Fruit fly (Drosophila melanogaster): ENCODE results near the gene CG11498.
A peak's percentile ranks its signal among the peaks of the same experiment; 100 is the strongest.

CG11498 gene

dm6 chr3R:30134063-30135047, 25.9 kb downstream of the CG11498 start, which contains the start of gene Tpi (continued):
- TF ChIP-seq CG11723 (GFP tag; optimal IDR thresholded peaks at IDR 0.05) (no peak), Tbp (GFP tag; optimal IDR thresholded peaks at IDR 0.05) (no peak), CG1792 (GFP tag; optimal IDR thresholded peaks at IDR 0.05) (no peak), eve (GFP tag; optimal IDR thresholded peaks at IDR 0.05) (no peak), CG13287 (GFP tag; IDR thresholded peaks at IDR 0.05; ENCODE audit: partially characterized antibody) (peak; percentile 22; the same call in 1 of the 2 replicates), Ada2b (GFP tag; IDR thresholded peaks at IDR 0.05) (no peak; the same call in 1 of the 2 replicates), mirr (GFP tag; optimal IDR thresholded peaks at IDR 0.05) (no peak), mam (GFP tag; optimal IDR thresholded peaks at IDR 0.05) (no peak), dpn (GFP tag; optimal IDR thresholded peaks at IDR 0.05) (peak in 1 of 2 experiments; percentile 9), Gsc (GFP tag; IDR thresholded peaks at IDR 0.05) (no peak), hkb (optimal IDR thresholded peaks at IDR 0.05) (peak; percentile 97), hkb (GFP tag; IDR thresholded peaks at IDR 0.05) (no peak), Hand (GFP tag; optimal IDR thresholded peaks at IDR 0.05) (peak; percentile 18), aop (GFP tag; IDR thresholded peaks at IDR 0.05) (no peak), CG11696 (GFP tag; IDR thresholded peaks at IDR 0.05) (no peak), ac (GFP tag; optimal IDR thresholded peaks at IDR 0.05) (no peak), Fer1 (GFP tag; optimal IDR thresholded peaks at IDR 0.05) (peak; percentile 22), ci (GFP tag; IDR thresholded peaks at IDR 0.05) (peak; percentile 72; the same call in 2 of the 3 replicates), row (GFP tag; IDR thresholded peaks at IDR 0.05) (peak; percentile 51; the same call in 2 of the 3 replicates), Hmx (GFP tag; optimal IDR thresholded peaks at IDR 0.05) (no peak), CTCF (GFP tag; optimal IDR thresholded peaks at IDR 0.05) (peak; percentile 87), crp (GFP tag; optimal IDR thresholded peaks at IDR 0.05) (peak in 1 of 2 experiments; percentile 87), Eip74EF (GFP tag; optimal IDR thresholded peaks at IDR 0.05) (no peak), Mad (GFP tag; optimal IDR thresholded peaks at IDR 0.05) (no peak), jumu (GFP tag; optimal IDR thresholded peaks at IDR 0.05) (no peak), danr (GFP tag; IDR thresholded peaks at IDR 0.05) (no peak), HHEX (GFP tag; optimal IDR thresholded peaks at IDR 0.05) (no peak), slbo (GFP tag; IDR thresholded peaks at IDR 0.05) (peak; percentile 59), CG1647 (GFP tag; optimal IDR thresholded peaks at IDR 0.05) (no peak), pita (GFP tag; optimal IDR thresholded peaks at IDR 0.05) (peak; percentile 61), D (optimal IDR thresholded peaks at IDR 0.05) (no peak), D (GFP tag; optimal IDR thresholded peaks at IDR 0.05) (no peak), Fer3 (tag; optimal IDR thresholded peaks at IDR 0.05) (peak; percentile 29), ab (GFP tag; optimal IDR thresholded peaks at IDR 0.05) (no peak), MBD-R2 (GFP tag; IDR thresholded peaks at IDR 0.05) (peak; percentile 31; the same call in 1 of the 2 replicates), crc (GFP tag; optimal IDR thresholded peaks at IDR 0.05) (no peak), CG3847 (GFP tag; IDR thresholded peaks at IDR 0.05) (no peak), dysf (GFP tag; IDR thresholded peaks at IDR 0.05) (no peak), gfzf (GFP tag; optimal IDR thresholded peaks at IDR 0.05) (peak; percentile 75), lab (GFP tag; optimal IDR thresholded peaks at IDR 0.05) (peak; percentile 46), CG7556 (GFP tag; optimal IDR thresholded peaks at IDR 0.05) (peak; percentile 25), run (tag; optimal IDR thresholded peaks at IDR 0.05) (no peak), sd (tag; optimal IDR thresholded peaks at IDR 0.05) (no peak), CG9817 (tag; optimal IDR thresholded peaks at IDR 0.05) (peak; percentile 20), CG4854 (GFP tag; optimal IDR thresholded peaks at IDR 0.05) (no peak), CG2678 (tag; optimal IDR thresholded peaks at IDR 0.05) (no peak), CG34376 (GFP tag; optimal IDR thresholded peaks at IDR 0.05) (peak; percentile 1), CG12659 (GFP tag; optimal IDR thresholded peaks at IDR 0.05) (peak; percentile 26), Chrac-16 (GFP tag; optimal IDR thresholded peaks at IDR 0.05) (peak; percentile 14)
